Worm (Caenorhabditis elegans) whole organism, young adult: ENCODE data around the gene C13F10.1.

Experiments used
- B0035.1 ChIP-seq: sonication (generic microtip); optimal IDR thresholded peaks from 2 replicates; lab custom pipeline; 2016; ENCODE audit warnings: missing genetic modification characterization, mild to moderate bottlenecking, missing compliant biosample characterization, missing genotype, missing genetic modification reagents
- F52B5.7 ChIP-seq: sonication (generic microtip); optimal IDR thresholded peaks from 2 replicates; lab custom pipeline; 2016; ENCODE audit warnings: mild to moderate bottlenecking, missing genetic modification characterization, missing compliant biosample characterization
- sptf-2 ChIP-seq: fragments of 200-800 bp; sonication (Bioruptor generic); optimal IDR thresholded peaks from 2 replicates; lab custom pipeline; 2018; ENCODE audit warnings: mild to moderate bottlenecking, missing genetic modification characterization, missing compliant biosample characterization
- tbx-9 ChIP-seq: sonication (generic microtip); optimal IDR thresholded peaks from 2 replicates; lab custom pipeline; 2016; ENCODE audit warnings: borderline replicate concordance, missing genetic modification characterization, inconsistent platforms, missing compliant biosample characterization
- xnd-1 ChIP-seq: sonication (generic microtip); optimal IDR thresholded peaks from 2 replicates; lab custom pipeline; 2016; ENCODE audit warnings: missing genotype, missing genetic modification reagents, missing genetic modification characterization, missing compliant biosample characterization

DNA sequence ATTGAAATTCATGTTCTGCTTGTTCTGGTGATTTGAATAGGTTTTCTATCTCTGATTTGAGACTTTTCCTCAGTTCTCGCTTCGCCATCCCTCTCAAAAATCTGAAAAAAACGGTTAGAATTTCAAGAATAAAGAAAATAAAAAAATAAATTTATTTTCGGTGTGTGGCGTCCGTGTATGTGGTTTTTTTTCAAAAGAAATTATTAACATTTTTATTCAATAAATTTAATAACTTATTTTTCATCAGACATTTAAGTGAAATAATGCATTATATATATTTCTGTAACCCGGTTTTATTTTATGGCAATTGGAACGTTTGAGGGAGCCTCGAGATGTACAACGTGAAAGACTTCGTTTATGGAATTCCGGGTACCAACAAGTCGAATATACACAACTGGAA lies 10.8 kb downstream of the C13F10.1 start, which contains the start of gene C05C8.5:
- no peak for TF ChIP-seq xnd-1 (tag; lab: Kevin White, UChicago)
- TF ChIP-seq sptf-2, result no peak
- TF ChIP-seq F52B5.7 (tag; lab: Kevin White, UChicago), result no peak
- no peak for TF ChIP-seq B0035.1
- TF ChIP-seq tbx-9, result no peak
